Worm (Caenorhabditis elegans): Measurements from ENCODE around the gene W03A5.2.

Gene W03A5.2

ce11 chrIII:5423665-5424133 lies 17.9 kb downstream of the W03A5.2 start, which contains the start of gene dnj-24:
Gene dnj-24 (minus strand): TSS chrIII:5424083.
- TF ChIP-seq T07F8.4 (tag; optimal IDR thresholded peaks at IDR 0.05) (no peak), hsf-1 (GFP tag; IDR thresholded peaks at IDR 0.05) (no peak)

ce11 chrIII:5424363-5424762 lies 18.5 kb downstream of the W03A5.2 start:
- no peak for TF ChIP-seq cebp-1 (GFP tag; IDR thresholded peaks at IDR 0.05)
- TF ChIP-seq cebp-1 (tag; optimal IDR thresholded peaks at IDR 0.05), result no peak
- TF ChIP-seq hsf-1 (GFP tag; IDR thresholded peaks at IDR 0.05), result peak; percentile 50; the same call in 1 of the 2 replicates
- no peak for TF ChIP-seq nfya-1 (tag; optimal IDR thresholded peaks at IDR 0.05; ENCODE audit: borderline replicate concordance, insufficient read depth)

ce11 chrIII:5427096-5427495 lies 21.3 kb downstream of the W03A5.2 start:
- TF ChIP-seq nhr-80 (tag; optimal IDR thresholded peaks at IDR 0.05), result peak; percentile 47
- TF ChIP-seq lin-35 (GFP tag; optimal IDR thresholded peaks at IDR 0.05), result no peak
- TF ChIP-seq let-607 (tag; optimal IDR thresholded peaks at IDR 0.05), result peak; percentile 48 to 77
- no peak for TF ChIP-seq T26A5.8 (tag; optimal IDR thresholded peaks at IDR 0.05)

- no peak for TF ChIP-seq ztf-28 (GFP tag; IDR thresholded peaks at IDR 0.05)
- TF ChIP-seq hmg-1.2 (GFP tag; IDR thresholded peaks at IDR 0.05), result no peak
- TF ChIP-seq sea-2 (GFP tag; IDR thresholded peaks at IDR 0.05), result no peak
These were observed 30.5 kb downstream of the W03A5.2 start for ce11 chrIII:5436306-5436705.

ce11 chrIII:5438064-5438463 lies 32.2 kb downstream of the W03A5.2 start:
- TF ChIP-seq ztf-22 (GFP tag; optimal IDR thresholded peaks at IDR 0.05) (no peak), madf-6 (GFP tag; IDR thresholded peaks at IDR 0.05) (no peak), nhr-27 (tag; optimal IDR thresholded peaks at IDR 0.05) (no peak), rec-8 (tag; optimal IDR thresholded peaks at IDR 0.05) (no peak), ztf-28 (GFP tag; IDR thresholded peaks at IDR 0.05) (0 out of 2 replicates have a peak, but pooled peaks have one; percentile 4), nhr-80 (tag; optimal IDR thresholded peaks at IDR 0.05) (peak; percentile 67), F52B5.7 (tag; optimal IDR thresholded peaks at IDR 0.05) (no peak)

ce11 chrIII:5440540-5440939 lies 34.7 kb downstream of the W03A5.2 start, which contains the start of gene W03A5.6:
Gene W03A5.6 (minus strand): TSS chrIII:5440640.
- no peak for TF ChIP-seq tbp1 (GFP tag; optimal IDR thresholded peaks at IDR 0.05)
- TF ChIP-seq sea-2 (GFP tag; IDR thresholded peaks at IDR 0.05), result no peak
- no peak for TF ChIP-seq attf-3 (GFP tag; conservative IDR thresholded peaks at IDR 0.05)
- TF ChIP-seq tbx-9 (tag; optimal IDR thresholded peaks at IDR 0.05; ENCODE audit: borderline replicate concordance), result no peak
- no peak for TF ChIP-seq repo-1 (tag; optimal IDR thresholded peaks at IDR 0.05)
- no peak for TF ChIP-seq pha-4 (tag; optimal IDR thresholded peaks at IDR 0.05)
- no peak for TF ChIP-seq xnd-1 (tag; optimal IDR thresholded peaks at IDR 0.05)
- no peak for TF ChIP-seq lin-40 (tag; optimal IDR thresholded peaks at IDR 0.05)
- TF ChIP-seq D2030.7 (GFP tag; IDR thresholded peaks at IDR 0.05), result no peak
- TF ChIP-seq lir-1 (GFP tag; conservative IDR thresholded peaks at IDR 0.05), result no peak
- no peak for TF ChIP-seq ztf-6 (GFP tag; IDR thresholded peaks at IDR 0.05)
- TF ChIP-seq tlf-1 (GFP tag; optimal IDR thresholded peaks at IDR 0.05), result no peak
- no peak for TF ChIP-seq lsl-1 (GFP tag; optimal IDR thresholded peaks at IDR 0.05)
- no peak for TF ChIP-seq pbrm-1 (GFP tag; IDR thresholded peaks at IDR 0.05)
- TF ChIP-seq mxl-1 (tag; optimal IDR thresholded peaks at IDR 0.05), result no peak
